Worm (Caenorhabditis elegans) whole organism, L3 larva: Measurements from ENCODE around the gene F36D4.6.

Source experiments
- R02D3.7 ChIP-seq: fragments of 150-350 bp; optimal IDR thresholded peaks from 2 replicates; lab custom pipeline; 2014; ENCODE audit warnings: missing biosample characterization, missing genetic modification characterization
- ZK546.5 ChIP-seq: sonication (generic microtip); optimal IDR thresholded peaks from 2 replicates; lab custom pipeline; 2017; ENCODE audit warnings: missing biosample characterization, missing genetic modification characterization
- ama-1 ChIP-seq: fragments of 150-350 bp; optimal IDR thresholded peaks from 2 replicates; lab custom pipeline; 2018
- ceh-16 ChIP-seq: sonication (generic microtip); optimal IDR thresholded peaks from 2 replicates; lab custom pipeline; 2017; ENCODE audit warnings: missing biosample characterization, missing genetic modification characterization
- egl-27 ChIP-seq: sonication (generic microtip); optimal IDR thresholded peaks from 4 replicates; lab custom pipeline; 2017; ENCODE audit warnings: missing biosample characterization, missing genetic modification reagents, missing genetic modification characterization
- fkh-10 ChIP-seq: sonication (generic microtip); optimal IDR thresholded peaks from 2 replicates; lab custom pipeline; 2017; ENCODE audit warnings: missing biosample characterization, missing genetic modification reagents, missing genetic modification characterization
- lin-39 ChIP-seq: fragments of 150-350 bp; optimal IDR thresholded peaks from 2 replicates; lab custom pipeline; 2018; ENCODE audit warnings: missing biosample characterization, missing genetic modification reagents, missing genetic modification characterization
- nhr-237 ChIP-seq: fragments of 150-350 bp; optimal IDR thresholded peaks from 2 replicates; lab custom pipeline; 2014; ENCODE audit warnings: missing biosample characterization, missing genetic modification characterization
- nhr-77 ChIP-seq: fragments of 150-350 bp; optimal IDR thresholded peaks from 2 replicates; lab custom pipeline; 2014; ENCODE audit warnings: missing biosample characterization, missing genetic modification characterization
- pqm-1 ChIP-seq: fragments of 150-350 bp; optimal IDR thresholded peaks from 2 replicates; lab custom pipeline; 2017; ENCODE audit warnings: missing biosample characterization, missing genetic modification characterization, inconsistent platforms
- ztf-4 ChIP-seq: fragments of 150-350 bp; optimal IDR thresholded peaks from 2 replicates; lab custom pipeline; 2014; ENCODE audit warnings: missing biosample characterization, missing genetic modification characterization

DNA sequence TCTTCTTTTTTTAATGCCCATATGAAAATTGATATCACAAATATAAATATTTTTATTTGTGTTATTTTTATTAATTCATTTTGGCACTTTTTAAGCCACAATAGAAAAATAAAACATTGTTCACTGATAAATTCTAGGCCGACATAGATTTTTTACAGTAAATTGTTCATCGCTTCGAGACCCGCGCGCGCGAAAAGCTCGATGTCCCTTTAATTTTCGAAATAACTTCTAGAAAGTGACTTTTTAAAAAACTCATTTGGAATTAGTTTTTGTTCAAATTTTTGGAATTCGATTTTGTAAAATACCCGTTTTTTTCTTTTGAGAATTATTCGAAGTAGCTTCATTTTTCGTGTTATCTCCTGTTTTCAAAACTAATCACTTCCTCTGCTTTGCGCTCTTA lies 42.6 kb downstream of the F36D4.6 start:
- TF ChIP-seq nhr-237 (tag; lab: Kevin White, UChicago) (no peak), ama-1 (lab: Kevin White, UChicago) (no peak), R02D3.7 (tag; lab: Kevin White, UChicago) (no peak), lin-39 (tag; lab: Kevin White, UChicago) (no peak), nhr-77 (tag; lab: Kevin White, UChicago) (no peak), fkh-10 (GFP tag; lab: Kevin White, UChicago) (no peak), ZK546.5 (tag; lab: Kevin White, UChicago) (no peak), egl-27 (tag; lab: Kevin White, UChicago) (no peak), ceh-16 (tag; lab: Kevin White, UChicago) (no peak), pqm-1 (no peak), ztf-4 (tag; lab: Kevin White, UChicago) (no peak)
